Fruit fly (Drosophila melanogaster) whole organism, prepupa: ENCODE results near the gene CG10445.
A peak's percentile ranks its signal among the peaks of the same experiment; 100 is the strongest.

Experiments
- CG10631 ChIP-seq: fragments of 200-800 bp; sonication (Bioruptor generic); optimal IDR thresholded peaks from 2 replicates; lab custom pipeline; 2016; ENCODE audit warnings: missing biosample characterization, missing genetic modification characterization
- CG10669 ChIP-seq: fragments of 200-800 bp; sonication (Bioruptor generic); optimal IDR thresholded peaks from 3 replicates; lab custom pipeline; 2018; ENCODE audit warnings: missing biosample characterization, mild to moderate bottlenecking, missing genetic modification characterization, moderate library complexity
- CG11762 ChIP-seq: fragments of 200-800 bp; sonication (Bioruptor generic); optimal IDR thresholded peaks from 3 replicates; lab custom pipeline; 2016; ENCODE audit warnings: missing biosample characterization, missing genetic modification characterization; ENCODE audit not compliant: insufficient read depth
- CG11902 ChIP-seq: fragments of 200-800 bp; sonication (Bioruptor generic); optimal IDR thresholded peaks from 3 replicates; lab custom pipeline; 2016; ENCODE audit warnings: missing biosample characterization, missing genetic modification characterization
- CG1621 ChIP-seq: fragments of 200-800 bp; sonication (Bioruptor generic); optimal IDR thresholded peaks from 3 replicates; lab custom pipeline; 2018; ENCODE audit warnings: missing biosample characterization, mild to moderate bottlenecking, missing genetic modification characterization
- CG16779 ChIP-seq: fragments of 200-800 bp; sonication (Bioruptor generic); optimal IDR thresholded peaks from 3 replicates; lab custom pipeline; 2017; ENCODE audit warnings: missing biosample characterization, mild to moderate bottlenecking, missing genetic modification characterization
- CG3032 ChIP-seq: fragments of 200-800 bp; optimal IDR thresholded peaks from 2 replicates; lab custom pipeline; 2019; ENCODE audit warnings: missing biosample characterization, mild to moderate bottlenecking, missing genetic modification characterization, moderate library complexity
- CG31627 ChIP-seq: fragments of 200-800 bp; sonication (Bioruptor generic); optimal IDR thresholded peaks from 3 replicates; lab custom pipeline; 2016; ENCODE audit warnings: missing biosample characterization, missing genetic modification characterization
- CG32006 ChIP-seq: fragments of 200-800 bp; sonication (Bioruptor generic); optimal IDR thresholded peaks from 3 replicates; lab custom pipeline; 2017; ENCODE audit warnings: missing biosample characterization, mild to moderate bottlenecking, missing genetic modification characterization
- CG34406 ChIP-seq: fragments of 200-800 bp; sonication (Bioruptor generic); optimal IDR thresholded peaks from 3 replicates; lab custom pipeline; 2016; ENCODE audit warnings: missing biosample characterization, missing genetic modification characterization
- CG3919 ChIP-seq: fragments of 200-800 bp; sonication (Bioruptor generic); optimal IDR thresholded peaks from 3 replicates; lab custom pipeline; 2016; ENCODE audit warnings: missing biosample characterization, missing genetic modification characterization
- CG4318 ChIP-seq: fragments of 200-800 bp; sonication (Bioruptor generic); optimal IDR thresholded peaks from 3 replicates; lab custom pipeline; 2017; ENCODE audit warnings: missing biosample characterization, mild to moderate bottlenecking, missing genetic modification characterization
- CG6163 ChIP-seq: fragments of 200-800 bp; sonication (Bioruptor generic); IDR thresholded peaks from 3 replicates; pipeline ENCODE4 v1.3.6; 2022; ENCODE audit warnings: missing biosample characterization, missing genetic modification characterization
- CG6276 ChIP-seq: fragments of 200-800 bp; sonication (Bioruptor generic); optimal IDR thresholded peaks from 2 replicates; lab custom pipeline; 2017; ENCODE audit warnings: missing biosample characterization, mild to moderate bottlenecking, missing genetic modification characterization
- CG6792 ChIP-seq: fragments of 200-800 bp; sonication (Bioruptor generic); optimal IDR thresholded peaks from 3 replicates; lab custom pipeline; 2016; ENCODE audit warnings: missing biosample characterization, missing genetic modification characterization
- CG6808 ChIP-seq: fragments of 200-800 bp; sonication (Bioruptor generic); optimal IDR thresholded peaks from 3 replicates; lab custom pipeline; 2017; ENCODE audit warnings: missing biosample characterization, missing genetic modification characterization, mild to moderate bottlenecking, moderate library complexity, missing genetic modification reagents
- CG7368 ChIP-seq: fragments of 200-800 bp; sonication (Bioruptor generic); optimal IDR thresholded peaks from 3 replicates; lab custom pipeline; 2016; ENCODE audit warnings: missing biosample characterization, missing genetic modification characterization
- CG8119 ChIP-seq: fragments of 200-800 bp; sonication (Bioruptor generic); IDR thresholded peaks from 3 replicates; pipeline ENCODE4 v1.3.6; 2022; ENCODE audit warnings: missing biosample characterization, missing genetic modification characterization
- CG8319 ChIP-seq: fragments of 200-800 bp; sonication (Bioruptor generic); optimal IDR thresholded peaks from 3 replicates; lab custom pipeline; 2016; ENCODE audit warnings: missing biosample characterization, missing genetic modification characterization
- CG8632 ChIP-seq: fragments of 200-800 bp; sonication (Bioruptor generic); optimal IDR thresholded peaks from 3 replicates; lab custom pipeline; 2016; ENCODE audit warnings: missing biosample characterization, missing genetic modification characterization
- CG9139 ChIP-seq: fragments of 200-800 bp; sonication (Bioruptor generic); optimal IDR thresholded peaks from 3 replicates; lab custom pipeline; 2017; ENCODE audit warnings: missing biosample characterization, mild to moderate bottlenecking, missing genetic modification characterization
- Eip78C ChIP-seq: fragments of 200-800 bp; sonication (Bioruptor generic); peaks from one replicate; lab custom pipeline; 2016; ENCODE audit warnings: missing biosample characterization, missing genetic modification characterization
- Eip93F ChIP-seq: fragments of 200-800 bp; sonication (Bioruptor generic); optimal IDR thresholded peaks from 2 replicates; lab custom pipeline; 2016; ENCODE audit warnings: missing biosample characterization, mild to moderate bottlenecking, missing genetic modification characterization
- Ets21C ChIP-seq: fragments of 200-800 bp; sonication (Bioruptor generic); optimal IDR thresholded peaks from 3 replicates; lab custom pipeline; 2016; ENCODE audit warnings: missing biosample characterization, missing genetic modification characterization
- Ets96B ChIP-seq: fragments of 200-800 bp; optimal IDR thresholded peaks from 2 replicates; lab custom pipeline; 2019; ENCODE audit warnings: missing biosample characterization, mild to moderate bottlenecking, missing genetic modification characterization, moderate library complexity
- Gug ChIP-seq: fragments of 200-800 bp; sonication (Bioruptor generic); IDR thresholded peaks from 2 replicates; pipeline ENCODE4 v1.3.6; 2022; ENCODE audit warnings: missing biosample characterization, missing genetic modification characterization
- Hr38 ChIP-seq: sonication (Bioruptor generic); optimal IDR thresholded peaks from 2 replicates; lab custom pipeline; 2016; ENCODE audit warnings: missing biosample characterization, missing genetic modification characterization
- Hr39 ChIP-seq: fragments of 200-800 bp; sonication (Bioruptor generic); optimal IDR thresholded peaks from 2 replicates; lab custom pipeline; 2016; ENCODE audit warnings: missing biosample characterization, missing genetic modification characterization
- Met ChIP-seq: fragments of 200-800 bp; sonication (Bioruptor generic); optimal IDR thresholded peaks from 3 replicates; lab custom pipeline; 2016; ENCODE audit warnings: missing biosample characterization, missing genetic modification characterization
- OdsH ChIP-seq: fragments of 200-800 bp; sonication (Bioruptor generic); optimal IDR thresholded peaks from 3 replicates; lab custom pipeline; 2016; ENCODE audit warnings: missing biosample characterization, missing genetic modification characterization
- Sox14 ChIP-seq: fragments of 200-800 bp; sonication (Bioruptor generic); optimal IDR thresholded peaks from 3 replicates; lab custom pipeline; 2016; ENCODE audit warnings: missing biosample characterization, missing genetic modification characterization
- Sox15 ChIP-seq: fragments of 200-800 bp; sonication (Bioruptor generic); optimal IDR thresholded peaks from 3 replicates; lab custom pipeline; 2016; ENCODE audit warnings: missing biosample characterization, missing genetic modification characterization
- achi ChIP-seq: fragments of 200-800 bp; sonication (Bioruptor generic); optimal IDR thresholded peaks from 3 replicates; lab custom pipeline; 2016; ENCODE audit warnings: missing biosample characterization, missing genetic modification characterization
- acj6 ChIP-seq: fragments of 200-800 bp; sonication (Bioruptor generic); optimal IDR thresholded peaks from 3 replicates; lab custom pipeline; 2016; ENCODE audit warnings: missing biosample characterization, missing genetic modification characterization
- cyc ChIP-seq: fragments of 200-800 bp; sonication (Bioruptor generic); optimal IDR thresholded peaks from 3 replicates; lab custom pipeline; 2016; ENCODE audit warnings: missing biosample characterization, missing genetic modification characterization
- dac ChIP-seq: fragments of 200-800 bp; sonication (Bioruptor generic); optimal IDR thresholded peaks from 2 replicates; lab custom pipeline; 2017; ENCODE audit warnings: missing biosample characterization, mild to moderate bottlenecking, missing genetic modification characterization
- dsx ChIP-seq: fragments of 200-800 bp; optimal IDR thresholded peaks from 3 replicates; lab custom pipeline; 2019; ENCODE audit warnings: missing biosample characterization, mild to moderate bottlenecking, missing genetic modification characterization, moderate library complexity; ENCODE audit not compliant: poor library complexity, severe bottlenecking
- eg ChIP-seq: fragments of 200-800 bp; sonication (Bioruptor generic); IDR thresholded peaks from 3 replicates; pipeline ENCODE4 v1.3.6; 2022; ENCODE audit warnings: missing biosample characterization, missing genetic modification characterization
- esn ChIP-seq: fragments of 200-800 bp; sonication (Bioruptor generic); optimal IDR thresholded peaks from 2 replicates; lab custom pipeline; 2016; ENCODE audit warnings: missing biosample characterization, mild to moderate bottlenecking, missing genetic modification characterization, moderate library complexity
- fd85E ChIP-seq: fragments of 200-800 bp; sonication (Bioruptor generic); optimal IDR thresholded peaks from 3 replicates; lab custom pipeline; 2016; ENCODE audit warnings: missing biosample characterization, missing genetic modification characterization
- fkh ChIP-seq: fragments of 200-800 bp; sonication (Bioruptor generic); optimal IDR thresholded peaks from 3 replicates; lab custom pipeline; 2017; ENCODE audit warnings: missing biosample characterization, mild to moderate bottlenecking, missing genetic modification characterization, moderate library complexity
- lz ChIP-seq: fragments of 200-800 bp; sonication (Bioruptor generic); optimal IDR thresholded peaks from 3 replicates; lab custom pipeline; 2016; ENCODE audit warnings: missing biosample characterization, missing genetic modification characterization
- pdm3 ChIP-seq: fragments of 200-800 bp; sonication (Bioruptor generic); optimal IDR thresholded peaks from 3 replicates; lab custom pipeline; 2016; ENCODE audit warnings: missing biosample characterization, missing genetic modification characterization
- spab ChIP-seq: fragments of 200-800 bp; sonication (Bioruptor generic); optimal IDR thresholded peaks from 2 replicates; lab custom pipeline; 2017; ENCODE audit warnings: missing biosample characterization, mild to moderate bottlenecking, missing genetic modification characterization, missing genetic modification reagents
- ss ChIP-seq, 2 experiments: fragments of 200-800 bp; sonication (Bioruptor generic); optimal IDR thresholded peaks; 2 replicates in 1 of 2; 3 replicates in 1 of 2; lab custom pipeline; 2017 to 2018; ENCODE audit warnings: mild to moderate bottlenecking in 2 of 2, missing biosample characterization in 2 of 2, missing genetic modification characterization in 2 of 2, moderate library complexity in 1 of 2
- topi ChIP-seq: fragments of 200-800 bp; sonication (Bioruptor generic); optimal IDR thresholded peaks from 3 replicates; lab custom pipeline; 2016; ENCODE audit warnings: missing biosample characterization, missing genetic modification characterization
- vri ChIP-seq: fragments of 200-800 bp; sonication (Bioruptor generic); optimal IDR thresholded peaks from 3 replicates; lab custom pipeline; 2016; ENCODE audit warnings: missing biosample characterization, mild to moderate bottlenecking, missing genetic modification characterization

The CG10445 gene

DNA sequence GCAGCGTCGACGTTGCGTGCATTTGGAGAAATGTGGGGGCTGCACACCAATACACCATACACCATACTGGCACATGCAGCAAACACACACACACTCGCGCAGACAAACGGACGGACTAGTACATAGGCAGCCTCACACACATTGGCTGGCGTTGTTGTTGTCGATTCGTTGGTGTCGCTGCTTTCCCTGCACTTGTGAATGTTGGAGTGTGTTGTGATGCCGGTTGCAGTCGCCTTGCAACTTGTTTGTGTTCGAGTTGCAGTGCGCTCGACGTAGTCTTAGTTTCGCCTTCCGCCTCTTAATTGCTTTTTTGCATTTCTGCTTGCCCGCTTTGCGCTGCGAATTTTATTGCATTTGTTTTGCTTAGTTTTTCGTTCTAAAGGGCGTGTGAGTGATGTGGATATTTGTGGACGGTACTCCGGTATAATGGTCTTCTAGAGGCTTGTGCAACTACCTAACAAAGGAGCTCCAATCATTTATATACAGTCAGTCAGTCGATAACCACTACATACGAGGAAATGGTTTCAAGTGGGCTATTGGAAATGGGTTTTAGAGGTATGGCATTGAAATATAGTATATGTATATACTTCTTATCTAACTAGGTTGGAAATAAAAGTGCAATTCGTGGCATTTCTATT is 43.5 kb upstream of the CG10445 start:
- TF ChIP-seq CG6163 (GFP tag; lab: Robert Waterston, UW) (peak; percentile 60; the same call in 1 of the 3 replicates), OdsH (GFP tag; lab: Kevin White, UChicago) (no peak), Eip78C (GFP tag; lab: Kevin White, UChicago) (peak; percentile 69), dsx (GFP tag; lab: Kevin White, UChicago) (peak; percentile 77), ss (GFP tag; optimal IDR thresholded peaks at IDR 0.05; lab: Kevin White, UChicago) (peak in 1 of 2 experiments; percentile 46)
- TF ChIP-seq, all 60 proteins: peak for 4

DNA sequence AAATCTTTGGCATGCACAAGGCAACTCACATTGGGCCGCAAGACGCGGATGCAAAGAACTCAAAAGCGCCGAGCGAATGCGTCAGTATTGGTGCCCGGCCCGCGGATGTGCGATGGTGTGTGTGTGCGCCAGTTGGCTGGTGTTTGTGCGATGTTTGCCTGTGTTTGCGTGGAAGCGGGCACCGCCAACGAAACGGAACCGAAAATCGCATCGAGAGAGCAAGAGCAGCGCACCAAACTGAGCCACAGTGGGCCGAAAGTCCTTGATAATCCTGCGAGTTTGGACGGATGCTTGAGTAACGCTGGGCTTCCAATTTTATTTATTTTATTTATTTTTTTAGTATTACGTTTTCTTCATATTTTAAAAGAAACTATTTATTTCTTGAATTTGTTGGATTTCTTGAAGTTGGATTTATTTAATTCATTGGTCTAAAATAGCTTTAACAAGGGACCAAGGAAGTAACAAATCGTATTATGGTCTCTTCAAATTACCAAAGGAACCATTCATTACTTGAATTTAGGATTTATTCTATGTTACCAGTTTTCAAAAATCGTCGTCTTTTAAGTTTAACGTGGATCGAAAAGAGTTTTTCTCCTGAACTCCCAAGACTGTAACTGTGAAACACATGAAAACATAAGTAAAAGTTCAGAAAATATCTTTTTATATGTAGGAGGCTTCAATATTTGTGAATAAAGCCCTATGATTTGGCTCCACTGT is 42.8 kb upstream of the CG10445 start:
- peak; percentile 83 for TF ChIP-seq CG6276 (GFP tag; lab: Kevin White, UChicago)
- peak; percentile 61 for TF ChIP-seq Met
- peak; percentile 29 for TF ChIP-seq CG8319 (GFP tag; lab: Kevin White, UChicago)
- TF ChIP-seq topi (GFP tag; lab: Kevin White, UChicago), result peak; percentile 57
- peak; percentile 78 for TF ChIP-seq achi (GFP tag; lab: Kevin White, UChicago)
- TF ChIP-seq CG1621, result no peak
- peak; percentile 77 for TF ChIP-seq esn
- TF ChIP-seq CG11762 (GFP tag; lab: Kevin White, UChicago), result peak; percentile 53
- TF ChIP-seq Hr38 (GFP tag; lab: Kevin White, UChicago), result no peak
- TF ChIP-seq CG9139 (GFP tag; lab: Kevin White, UChicago), result peak; percentile 40
- TF ChIP-seq CG4318, result peak; percentile 85
- TF ChIP-seq cyc (GFP tag; lab: Kevin White, UChicago), result peak; percentile 49
- peak; percentile 81 for TF ChIP-seq OdsH (GFP tag; lab: Kevin White, UChicago)
- TF ChIP-seq lz (GFP tag; lab: Kevin White, UChicago), result peak; percentile 54
- TF ChIP-seq eg (GFP tag; lab: Robert Waterston, UW), result peak; percentile 56
- peak; percentile 38 for TF ChIP-seq CG11902 (GFP tag; lab: Kevin White, UChicago)
- TF ChIP-seq vri (GFP tag; lab: Kevin White, UChicago), result no peak
- peak; percentile 66 for TF ChIP-seq CG34406 (GFP tag; lab: Kevin White, UChicago)
- TF ChIP-seq pdm3, result peak; percentile 65
- peak; percentile 61 for TF ChIP-seq CG3919 (GFP tag; lab: Kevin White, UChicago)
- peak; percentile 91 for TF ChIP-seq Eip78C (GFP tag; lab: Kevin White, UChicago)
- peak; percentile 79 for TF ChIP-seq CG6808
- peak; percentile 64 for TF ChIP-seq CG3032 (tag; lab: Kevin White, UChicago)
- TF ChIP-seq spab (GFP tag; lab: Kevin White, UChicago), result peak; percentile 81
- TF ChIP-seq CG10669 (GFP tag; lab: Kevin White, UChicago), result peak; percentile 46
- peak; percentile 47 for TF ChIP-seq Sox14
- TF ChIP-seq CG31627, result peak; percentile 66
- peak; percentile 77 for TF ChIP-seq CG10631 (GFP tag; lab: Kevin White, UChicago)
- peak; percentile 9 for TF ChIP-seq CG16779 (tag; lab: Kevin White, UChicago)
- TF ChIP-seq fd85E, result peak; percentile 16
- TF ChIP-seq dac (GFP tag; lab: Kevin White, UChicago), result peak; percentile 61
- TF ChIP-seq CG7368 (GFP tag; lab: Kevin White, UChicago), result peak; percentile 30
- peak; percentile 53 for TF ChIP-seq CG6792 (GFP tag; lab: Kevin White, UChicago)
- TF ChIP-seq ss (GFP tag; optimal IDR thresholded peaks at IDR 0.05; lab: Kevin White, UChicago), result peak; percentile 21 to 68
- TF ChIP-seq fkh (GFP tag; lab: Kevin White, UChicago), result no peak
- no peak for TF ChIP-seq Eip93F (GFP tag; lab: Kevin White, UChicago)
- TF ChIP-seq Gug, result no peak
- TF ChIP-seq CG32006 (GFP tag; lab: Kevin White, UChicago), result peak; percentile 92
- TF ChIP-seq CG8632 (GFP tag; lab: Kevin White, UChicago), result peak; percentile 46
- TF ChIP-seq Ets21C (GFP tag; lab: Kevin White, UChicago), result peak; percentile 56
- TF ChIP-seq Sox15 (GFP tag; lab: Kevin White, UChicago), result peak; percentile 67
- TF ChIP-seq CG8119, result peak; percentile 48; the same call in 2 of the 3 replicates
- peak; percentile 70 for TF ChIP-seq acj6 (GFP tag; lab: Kevin White, UChicago)
- peak; percentile 71 for TF ChIP-seq Ets96B (tag; lab: Kevin White, UChicago)
- peak; percentile 51 for TF ChIP-seq Hr39 (GFP tag; lab: Kevin White, UChicago)
